Fruit fly (Drosophila melanogaster): Measurements from ENCODE around the gene CG31272.

DNA sequence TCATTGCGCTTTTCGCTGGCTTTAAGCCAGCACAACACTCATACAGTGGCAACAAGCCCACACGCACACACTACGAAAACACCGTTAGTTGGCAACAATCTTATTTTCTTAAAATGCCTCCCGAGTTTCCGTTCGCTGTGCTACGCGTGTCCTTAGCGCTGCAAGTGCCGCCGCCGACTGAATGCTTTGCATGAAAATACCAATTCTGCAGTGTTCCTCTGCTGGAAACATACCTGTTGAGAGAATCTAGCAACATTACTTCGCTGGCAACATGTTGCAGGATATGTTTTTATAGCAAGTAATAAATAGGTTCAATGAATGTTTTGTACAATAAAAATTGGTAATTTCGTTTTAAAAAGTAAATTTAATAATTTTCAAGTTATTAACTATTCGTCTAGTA is 8.1 kb downstream of the CG31272 start, which contains the start of gene TkR86C:
- TF ChIP-seq CG17385 (GFP tag; optimal IDR thresholded peaks at IDR 0.05) (no peak), Gug (GFP tag; IDR thresholded peaks at IDR 0.05) (no peak), en (GFP tag; optimal IDR thresholded peaks at IDR 0.05) (no peak)

Measured in whole organism, embryonic.